Worm (Caenorhabditis elegans): ENCODE results near the gene Y69A2AR.1.
"Not testable (repeated sequence)": the region's sequence is repeated elsewhere in the genome, so short reads cannot be mapped to it uniquely, and the experiment has no call there.

Gene Y69A2AR.1

ce11 chrIV:2719734-2720133, 52.9 kb downstream of the Y69A2AR.1 start, which contains the start of gene ndua-12:
TSS of gene ndua-12 (minus strand) at chrIV:2719834.
- TF ChIP-seq skn-1, daf-12, hmg-11 (tag; optimal IDR thresholded peaks at IDR 0.05): not testable (repeated sequence)
